Worm (Caenorhabditis elegans) whole organism, early embryonic: ENCODE data around the gene C50C3.5.

Experiments used
- B0310.2 ChIP-seq: sonication (generic microtip); optimal IDR thresholded peaks from 2 replicates; lab custom pipeline; 2016; ENCODE audit warnings: mild to moderate bottlenecking, missing genetic modification characterization, missing compliant biosample characterization
- F13C5.2 ChIP-seq: sonication (generic microtip); optimal IDR thresholded peaks from 2 replicates; lab custom pipeline; 2017; ENCODE audit warnings: mild to moderate bottlenecking, missing genetic modification characterization, inconsistent platforms, missing compliant biosample characterization
- aly-1 ChIP-seq: sonication (generic microtip); optimal IDR thresholded peaks from 2 replicates; lab custom pipeline; 2016; ENCODE audit warnings: missing genetic modification characterization, missing compliant biosample characterization
- ama-1 ChIP-seq: fragments of 150-350 bp; optimal IDR thresholded peaks from 2 replicates; lab custom pipeline; 2014
- ceh-13 ChIP-seq: fragments of 200-800 bp; sonication (Bioruptor generic); optimal IDR thresholded peaks from 2 replicates; lab custom pipeline; 2018; ENCODE audit warnings: mild to moderate bottlenecking, missing genetic modification characterization, missing compliant biosample characterization
- ceh-36 ChIP-seq: sonication (generic microtip); optimal IDR thresholded peaks from 2 replicates; lab custom pipeline; 2016; ENCODE audit warnings: missing genetic modification characterization, inconsistent platforms, missing compliant biosample characterization
- ets-7 ChIP-seq: sonication (generic microtip); optimal IDR thresholded peaks from 2 replicates; lab custom pipeline; 2016; ENCODE audit warnings: missing genotype, missing genetic modification characterization, missing compliant biosample characterization
- flt-1 ChIP-seq: fragments of 200-800 bp; sonication (Bioruptor generic); IDR thresholded peaks from 2 replicates; pipeline ENCODE4 v1.3.6; 2022; ENCODE audit warnings: missing genetic modification characterization, missing compliant biosample characterization
- hmbx-1 ChIP-seq: sonication (generic microtip); optimal IDR thresholded peaks from 2 replicates; lab custom pipeline; 2016; ENCODE audit warnings: mild to moderate bottlenecking, missing genetic modification characterization, missing compliant biosample characterization
- hmg-4 ChIP-seq: fragments of 200-800 bp; sonication (Bioruptor generic); optimal IDR thresholded peaks from 2 replicates; lab custom pipeline; 2018; ENCODE audit warnings: mild to moderate bottlenecking, missing genetic modification characterization, missing compliant biosample characterization
- hnd-1 ChIP-seq: sonication (generic microtip); optimal IDR thresholded peaks from 2 replicates; lab custom pipeline; 2016; ENCODE audit warnings: missing genetic modification characterization, missing compliant biosample characterization
- pes-1 ChIP-seq: fragments of 200-800 bp; sonication (Bioruptor generic); IDR thresholded peaks from 2 replicates; pipeline ENCODE4 v1.3.6; 2022; ENCODE audit warnings: missing genetic modification reagents, missing genetic modification characterization, missing compliant biosample characterization
- scrt-1 ChIP-seq: fragments of 200-800 bp; sonication (Bioruptor generic); IDR thresholded peaks from 2 replicates; pipeline ENCODE4 v1.3.6; 2022; ENCODE audit warnings: missing genetic modification characterization, missing compliant biosample characterization
- sea-1 ChIP-seq: fragments of 200-800 bp; sonication (Bioruptor generic); conservative IDR thresholded peaks from 2 replicates; pipeline ENCODE4 v1.3.6; 2022; ENCODE audit warnings: missing genetic modification characterization, missing compliant biosample characterization
- tbx-11 ChIP-seq: fragments of 200-800 bp; sonication (Bioruptor generic); IDR thresholded peaks from 2 replicates; pipeline ENCODE4 v1.3.6; 2022; ENCODE audit warnings: missing genetic modification characterization, missing compliant biosample characterization
- tbx-37 ChIP-seq: fragments of 200-800 bp; sonication (Bioruptor generic); conservative IDR thresholded peaks from 2 replicates; pipeline ENCODE4 v1.3.6; 2022; ENCODE audit warnings: missing genetic modification reagents, missing genetic modification characterization, missing compliant biosample characterization
- tra-4 ChIP-seq: sonication (generic microtip); optimal IDR thresholded peaks from 2 replicates; lab custom pipeline; 2017; ENCODE audit warnings: missing genetic modification characterization, missing compliant biosample characterization

Gene C50C3.5

DNA sequence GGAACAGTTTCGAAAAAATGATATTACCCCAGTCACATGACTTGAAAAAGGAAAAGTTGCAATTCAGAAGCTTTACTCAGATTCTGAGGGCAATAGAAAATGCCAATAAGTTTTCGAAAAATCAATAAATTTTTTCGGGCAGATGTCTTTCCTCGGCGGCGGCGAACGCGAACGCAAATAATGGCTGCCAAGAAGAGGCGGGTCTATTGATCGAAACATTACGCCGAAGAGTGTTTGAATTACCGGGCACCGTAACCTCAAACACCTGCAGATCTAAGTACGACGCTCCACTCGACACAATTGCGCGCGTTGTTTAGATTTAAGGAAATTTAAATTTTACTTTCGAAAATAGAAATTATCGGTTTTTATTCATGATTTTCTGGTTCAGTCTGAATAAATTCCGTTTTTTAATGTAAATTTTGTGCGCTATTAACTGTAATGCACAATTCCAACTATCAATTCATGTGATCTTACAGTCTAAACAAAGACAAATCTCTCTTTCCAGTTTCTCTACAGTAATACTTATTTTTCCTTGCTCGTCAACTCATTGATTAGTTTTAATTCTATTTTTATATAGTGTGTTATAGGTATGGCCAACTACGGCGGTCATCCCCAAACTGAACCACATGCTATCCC lies 15.1 kb upstream of the C50C3.5 start, which contains the start of gene prp-8:
TSS of gene prp-8 (plus strand) at position 586 of the 636 bp plus-strand sequence.
- TF ChIP-seq tbx-37 (GFP tag; lab: Robert Waterston, UW) (peak; percentile 47; the same call in 1 of the 2 replicates), ets-7 (tag; lab: Kevin White, UChicago) (no peak), aly-1 (tag; lab: Kevin White, UChicago) (no peak), ceh-36 (tag; lab: Kevin White, UChicago) (no peak), pes-1 (GFP tag; lab: Robert Waterston, UW) (no peak), flt-1 (peak; percentile 38; the same call in 1 of the 2 replicates), hmg-4 (GFP tag; lab: Kevin White, UChicago) (peak; percentile 60), tra-4 (no peak), ceh-13 (no peak), scrt-1 (GFP tag; lab: Robert Waterston, UW) (no peak), ama-1 (lab: Kevin White, UChicago) (no peak), B0310.2 (tag; lab: Kevin White, UChicago) (no peak), hnd-1 (tag; lab: Kevin White, UChicago) (no peak), hmbx-1 (tag; lab: Kevin White, UChicago) (no peak), tbx-11 (GFP tag; lab: Robert Waterston, UW) (no peak), F13C5.2 (tag; lab: Kevin White, UChicago) (peak; percentile 41), sea-1 (GFP tag; lab: Robert Waterston, UW) (no peak)

DNA sequence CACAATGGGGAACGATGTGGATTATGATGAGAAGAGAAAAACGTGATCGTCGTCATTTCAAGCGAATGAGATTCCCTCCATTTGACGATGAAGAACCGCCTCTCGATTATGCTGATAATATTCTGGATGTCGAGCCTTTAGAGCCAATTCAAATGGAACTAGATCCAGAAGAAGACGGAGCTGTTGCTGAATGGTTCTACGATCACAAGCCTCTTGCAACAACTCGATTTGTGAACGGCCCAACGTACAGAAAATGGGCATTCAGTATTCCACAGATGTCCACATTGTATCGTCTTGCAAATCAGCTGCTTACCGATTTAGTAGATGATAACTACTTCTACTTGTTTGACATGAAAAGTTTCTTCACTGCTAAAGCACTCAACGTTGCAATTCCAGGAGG lies 14.3 kb upstream of the C50C3.5 start:
- no peak for TF ChIP-seq flt-1

DNA sequence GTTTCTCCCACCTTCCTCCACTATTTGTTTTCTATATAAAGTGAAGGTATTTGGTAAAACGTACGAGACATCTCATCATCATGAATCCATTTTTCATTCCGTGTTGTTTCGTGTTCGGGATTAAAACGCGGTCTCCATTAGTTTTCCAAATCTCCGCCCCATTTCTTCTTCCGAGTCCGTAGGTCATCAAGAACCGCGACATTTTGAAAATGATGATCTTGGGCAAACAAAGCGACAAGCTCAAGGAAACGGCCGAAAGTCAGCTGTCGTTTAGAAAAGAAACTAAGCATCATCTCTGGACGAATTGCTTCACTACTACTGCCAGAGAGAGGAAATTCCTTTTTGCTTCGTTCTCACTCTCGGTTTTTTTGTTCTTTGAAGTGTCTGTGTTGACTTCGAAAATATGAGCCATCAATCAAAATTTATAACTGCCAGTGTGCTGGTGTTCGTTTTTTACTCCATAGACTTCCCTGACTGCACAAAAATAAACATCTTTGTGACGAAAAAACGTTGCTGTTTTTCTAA lies 6.4 kb upstream of the C50C3.5 start:
- TF ChIP-seq pes-1 (GFP tag; lab: Robert Waterston, UW) (no peak), tra-4 (no peak), aly-1 (tag; lab: Kevin White, UChicago) (no peak), tbx-37 (GFP tag; lab: Robert Waterston, UW) (no peak), B0310.2 (tag; lab: Kevin White, UChicago) (no peak), F13C5.2 (tag; lab: Kevin White, UChicago) (no peak), hmg-4 (GFP tag; lab: Kevin White, UChicago) (no peak), ceh-36 (tag; lab: Kevin White, UChicago) (no peak), ama-1 (lab: Kevin White, UChicago) (no peak), scrt-1 (GFP tag; lab: Robert Waterston, UW) (no peak), flt-1 (no peak), ceh-13 (no peak), hmbx-1 (tag; lab: Kevin White, UChicago) (no peak)

DNA sequence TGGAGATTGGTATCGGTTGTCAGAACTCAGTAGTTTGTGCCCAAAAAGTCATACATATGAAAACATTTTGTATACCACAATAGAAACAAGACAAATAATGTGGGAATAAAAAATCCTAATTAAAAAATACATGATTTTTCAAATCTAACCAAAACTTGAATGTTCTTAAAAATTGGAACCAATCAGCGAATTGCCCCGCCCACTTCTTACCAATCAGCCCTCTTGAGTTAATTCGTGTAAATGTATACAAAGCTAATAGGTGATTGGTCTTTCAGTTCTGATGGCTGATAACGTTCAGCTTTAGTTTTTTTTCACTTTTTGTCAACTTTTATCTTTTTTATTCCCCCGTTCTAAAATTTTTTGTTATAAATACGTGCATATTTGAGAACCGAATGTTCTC lies 3.8 kb upstream of the C50C3.5 start:
- TF ChIP-seq flt-1: no peak
- TF ChIP-seq aly-1 (tag; lab: Kevin White, UChicago): no peak
- TF ChIP-seq tbx-11 (GFP tag; lab: Robert Waterston, UW): no peak
- no peak for TF ChIP-seq hmg-4 (GFP tag; lab: Kevin White, UChicago)
- TF ChIP-seq ama-1 (lab: Kevin White, UChicago): no peak
- no peak for TF ChIP-seq pes-1 (GFP tag; lab: Robert Waterston, UW)
- TF ChIP-seq ets-7 (tag; lab: Kevin White, UChicago): no peak

DNA sequence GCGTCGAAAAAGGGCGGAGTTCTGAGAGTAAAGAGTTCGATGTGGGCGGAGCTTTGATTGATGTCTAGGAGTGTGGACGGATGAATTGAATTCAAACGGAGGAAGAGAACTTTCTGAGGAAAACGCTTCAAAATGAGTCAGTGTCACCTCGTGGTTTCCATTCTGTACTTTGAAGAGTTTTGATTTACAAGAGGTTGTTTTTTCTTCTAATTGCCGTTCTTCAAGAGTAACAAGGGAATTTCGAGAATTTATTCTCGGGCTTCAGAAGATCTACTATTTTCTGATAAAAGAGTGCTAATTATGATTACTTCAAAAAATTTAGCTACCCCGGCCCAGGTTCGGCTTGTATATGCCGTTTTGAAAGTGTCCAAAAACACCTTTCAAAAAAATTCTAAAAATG lies 2.8 kb upstream of the C50C3.5 start, which contains the start of gene C50C3.12:
TSS of gene C50C3.12 (plus strand) at position 301 of the 400 bp plus-strand sequence.
- no peak for TF ChIP-seq aly-1 (tag; lab: Kevin White, UChicago)
- TF ChIP-seq hmbx-1 (tag; lab: Kevin White, UChicago): no peak
- no peak for TF ChIP-seq B0310.2 (tag; lab: Kevin White, UChicago)
- TF ChIP-seq hmg-4 (GFP tag; lab: Kevin White, UChicago): no peak
- TF ChIP-seq flt-1: no peak
- no peak for TF ChIP-seq tra-4
- TF ChIP-seq ceh-13: no peak
- no peak for TF ChIP-seq ama-1 (lab: Kevin White, UChicago)
- no peak for TF ChIP-seq hnd-1 (tag; lab: Kevin White, UChicago)
- TF ChIP-seq tbx-11 (GFP tag; lab: Robert Waterston, UW): no peak
- TF ChIP-seq ets-7 (tag; lab: Kevin White, UChicago): no peak

DNA sequence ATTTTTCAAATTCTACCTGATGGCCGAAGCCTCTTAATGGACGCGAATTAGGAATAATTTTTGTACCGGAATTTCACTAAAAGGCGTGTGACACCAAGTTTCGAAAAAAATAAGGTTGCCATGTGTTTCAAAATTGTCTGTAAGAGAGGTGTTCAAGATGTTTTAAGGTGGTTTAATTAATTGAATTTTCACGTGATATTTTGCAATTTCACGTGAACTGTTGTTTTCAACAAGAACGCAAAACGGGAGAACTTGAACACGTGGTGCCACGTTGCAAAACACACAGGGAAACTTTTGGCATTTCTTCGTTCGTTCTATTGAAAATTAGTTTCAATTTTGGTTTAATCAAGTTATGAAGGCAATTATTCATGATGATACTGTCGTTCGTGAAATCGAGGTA lies 2.6 kb downstream of the C50C3.5 start, which contains the start of gene spc-2:
TSS of gene spc-2 (plus strand) at position 301 of the 400 bp plus-strand sequence.
- TF ChIP-seq F13C5.2 (tag; lab: Kevin White, UChicago): no peak
- TF ChIP-seq tbx-37 (GFP tag; lab: Robert Waterston, UW): no peak

DNA sequence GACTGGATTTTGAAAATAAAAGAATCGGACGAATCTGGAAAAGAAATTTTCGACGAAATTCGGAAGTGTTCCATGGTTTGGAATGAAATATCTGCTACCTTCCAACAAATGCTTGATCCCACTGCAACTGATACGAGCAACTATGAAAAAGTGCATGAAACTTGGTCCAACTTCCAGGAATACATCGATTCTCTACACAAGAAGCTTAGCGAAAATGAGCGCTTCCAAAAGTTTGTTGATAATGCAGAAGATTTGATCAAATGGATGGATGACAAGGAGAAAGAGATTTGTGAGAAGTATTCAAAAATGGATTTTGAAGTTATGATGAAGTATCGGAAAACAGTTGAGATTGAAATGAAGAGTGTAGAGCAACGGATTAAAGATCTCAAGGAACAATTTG lies 3.5 kb downstream of the C50C3.5 start:
- TF ChIP-seq aly-1 (tag; lab: Kevin White, UChicago) (no peak), F13C5.2 (tag; lab: Kevin White, UChicago) (no peak), sea-1 (GFP tag; lab: Robert Waterston, UW) (no peak), hmbx-1 (tag; lab: Kevin White, UChicago) (no peak), hnd-1 (tag; lab: Kevin White, UChicago) (no peak), tra-4 (no peak), hmg-4 (GFP tag; lab: Kevin White, UChicago) (no peak), flt-1 (no peak), pes-1 (GFP tag; lab: Robert Waterston, UW) (no peak), tbx-37 (GFP tag; lab: Robert Waterston, UW) (no peak), ets-7 (tag; lab: Kevin White, UChicago) (no peak), ceh-13 (no peak), ceh-36 (tag; lab: Kevin White, UChicago) (no peak), scrt-1 (GFP tag; lab: Robert Waterston, UW) (no peak), ama-1 (lab: Kevin White, UChicago) (no peak), tbx-11 (GFP tag; lab: Robert Waterston, UW) (no peak), B0310.2 (tag; lab: Kevin White, UChicago) (no peak)
